Worm (Caenorhabditis elegans): Measurements from ENCODE around the gene hum-6.

DNA sequence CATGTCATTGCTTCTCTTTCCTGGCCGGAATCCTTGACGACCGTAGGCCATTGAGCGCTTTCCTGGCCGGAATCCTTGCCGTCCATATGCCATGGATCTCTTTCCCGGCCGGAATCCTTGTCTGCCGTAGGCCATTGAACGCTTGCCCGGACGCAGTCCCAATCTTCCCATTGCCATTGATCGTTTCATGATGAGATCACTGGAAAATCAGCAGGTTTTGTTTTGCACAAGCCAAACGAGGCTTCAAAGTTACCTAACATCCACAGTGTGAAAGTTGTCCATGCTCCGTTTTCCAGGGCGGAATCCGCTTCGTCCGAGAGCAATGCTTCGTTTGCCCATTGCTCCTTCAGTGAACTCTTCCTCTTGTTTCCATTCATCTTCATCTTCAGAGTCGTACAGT, 41.2 kb downstream of the hum-6 start:
- TF ChIP-seq snpc-4 (tag; optimal IDR thresholded peaks at IDR 0.05) = no peak
- no peak for TF ChIP-seq nhr-77 (tag; optimal IDR thresholded peaks at IDR 0.05)
- TF ChIP-seq peb-1 (tag; optimal IDR thresholded peaks at IDR 0.05) = no peak
- TF ChIP-seq nhr-11 (tag; optimal IDR thresholded peaks at IDR 0.05) = no peak
- TF ChIP-seq lsy-2 (tag; optimal IDR thresholded peaks at IDR 0.05) = no peak
- no peak for TF ChIP-seq elt-1 (tag; optimal IDR thresholded peaks at IDR 0.05)

Measured in whole organism, L2 larva.